Worm (Caenorhabditis elegans) whole organism, L4/young adult: ENCODE measurements around the gene unc-105.

Experiments
- dao-5 ChIP-seq: sonication (generic microtip); optimal IDR thresholded peaks from 2 replicates; lab custom pipeline; 2016; ENCODE audit warnings: missing genotype, missing genetic modification characterization, moderate library complexity, missing compliant biosample characterization
- him-1 ChIP-seq: sonication (generic microtip); optimal IDR thresholded peaks from 2 replicates; lab custom pipeline; 2016; ENCODE audit warnings: missing genotype, missing genetic modification reagents, missing genetic modification characterization, missing compliant biosample characterization

- TF ChIP-seq dao-5 (tag; lab: Kevin White, UChicago) (no peak), him-1 (tag; lab: Kevin White, UChicago) (no peak)
These were observed 14.2 kb upstream of the unc-105 start, which contains the start of gene sre-2 for ce11 chrII:8102041-8102440.
